Worm (Caenorhabditis elegans) whole organism, L1 larva: Measurements from ENCODE around the gene str-204.
A peak's percentile ranks its signal among the peaks of the same experiment; 100 is the strongest.

ENCODE experiments used
- C04F5.9 ChIP-seq: sonication (generic microtip); optimal IDR thresholded peaks from 2 replicates; lab custom pipeline; 2016; ENCODE audit warnings: missing genetic modification characterization, missing compliant biosample characterization
- C16A3.4 ChIP-seq: fragments of 150-350 bp; optimal IDR thresholded peaks from 2 replicates; lab custom pipeline; 2014; ENCODE audit warnings: missing biosample characterization, missing genetic modification characterization
- aha-1 ChIP-seq: fragments of 150-350 bp; optimal IDR thresholded peaks from 2 replicates; lab custom pipeline; 2014; ENCODE audit warnings: missing biosample characterization, missing genetic modification characterization
- alr-1 ChIP-seq: fragments of 200-800 bp; sonication (Bioruptor generic); optimal IDR thresholded peaks from 2 replicates; lab custom pipeline; 2018; ENCODE audit warnings: borderline replicate concordance, mild to moderate bottlenecking, missing genetic modification characterization, missing compliant biosample characterization
- aly-2 ChIP-seq: fragments of 150-350 bp; optimal IDR thresholded peaks from 2 replicates; lab custom pipeline; 2014; ENCODE audit warnings: missing biosample characterization, missing genetic modification characterization
- ama-1 ChIP-seq: fragments of 150-350 bp; optimal IDR thresholded peaks from 2 replicates; lab custom pipeline; 2014
- blmp-1 ChIP-seq: fragments of 150-350 bp; optimal IDR thresholded peaks from 2 replicates; lab custom pipeline; 2014; ENCODE audit warnings: missing biosample characterization, missing genetic modification characterization
- ceh-63 ChIP-seq: fragments of 200-800 bp; sonication (Bioruptor generic); optimal IDR thresholded peaks from 2 replicates; lab custom pipeline; 2018; ENCODE audit warnings: mild to moderate bottlenecking, missing genetic modification characterization, missing compliant biosample characterization
- ceh-8 ChIP-seq: fragments of 200-800 bp; sonication (Bioruptor generic); optimal IDR thresholded peaks from 2 replicates; lab custom pipeline; 2018; ENCODE audit warnings: mild to moderate bottlenecking, missing genetic modification characterization, moderate library complexity, missing compliant biosample characterization
- ceh-88 ChIP-seq: fragments of 200-800 bp; sonication (Bioruptor generic); IDR thresholded peaks from 2 replicates; pipeline ENCODE4 v1.3.6; 2022; ENCODE audit warnings: missing genetic modification characterization, missing compliant biosample characterization
- dpl-1 ChIP-seq, 3 experiments: fragments of 150-350 bp in 2 of 3; sonication (generic microtip) in 1 of 3; optimal IDR thresholded peaks; 2 replicates each; lab custom pipeline; 2014 to 2017; ENCODE audit warnings: missing biosample characterization in 3 of 3, missing genetic modification characterization in 3 of 3, missing genetic modification reagents in 3 of 3
- efl-1 ChIP-seq, 4 experiments: fragments of 150-350 bp; optimal IDR thresholded peaks in 3 of 4; peaks in 1 of 4; 1 replicate in 1 of 4; 2 replicates in 3 of 4; lab custom pipeline; 2014; ENCODE audit warnings: missing biosample characterization in 2 of 4, missing genetic modification characterization in 2 of 4, missing genetic modification reagents in 2 of 4
- efl-3 ChIP-seq: fragments of 200-800 bp; sonication (Bioruptor generic); optimal IDR thresholded peaks from 2 replicates; lab custom pipeline; 2018; ENCODE audit warnings: mild to moderate bottlenecking, missing genetic modification characterization, missing compliant biosample characterization
- egl-13 ChIP-seq: sonication (generic microtip); optimal IDR thresholded peaks from 2 replicates; lab custom pipeline; 2016; ENCODE audit warnings: missing genotype, missing genetic modification reagents, missing genetic modification characterization, missing compliant biosample characterization
- egl-27 ChIP-seq, 2 experiments: fragments of 150-350 bp in 1 of 2; sonication (generic microtip); optimal IDR thresholded peaks; 3 replicates each; lab custom pipeline; 2017 to 2018; ENCODE audit warnings: missing biosample characterization in 2 of 2, missing genetic modification characterization in 2 of 2, missing genetic modification reagents in 2 of 2
- elt-2 ChIP-seq: sonication (generic microtip); optimal IDR thresholded peaks from 2 replicates; lab custom pipeline; 2016; ENCODE audit warnings: missing genetic modification characterization, mild to moderate bottlenecking, inconsistent platforms, missing compliant biosample characterization, missing genetic modification reagents
- elt-3 ChIP-seq, 6 experiments: fragments of 150-350 bp in 1 of 6; sonication (generic microtip); optimal IDR thresholded peaks; 2 replicates each; lab custom pipeline; 2017 to 2018; ENCODE audit warnings: missing biosample characterization in 6 of 6, missing genetic modification characterization in 6 of 6, inconsistent platforms in 1 of 6
- fkh-8 ChIP-seq: sonication (generic microtip); optimal IDR thresholded peaks from 2 replicates; lab custom pipeline; 2016; ENCODE audit warnings: mild to moderate bottlenecking, missing genetic modification characterization, missing compliant biosample characterization
- fos-1 ChIP-seq: fragments of 150-350 bp; optimal IDR thresholded peaks from 2 replicates; lab custom pipeline; 2014; ENCODE audit warnings: missing biosample characterization, missing genetic modification characterization
- grh-1 ChIP-seq: fragments of 200-800 bp; sonication (Bioruptor generic); IDR thresholded peaks from 2 replicates; pipeline ENCODE4 v1.3.6; 2022; ENCODE audit warnings: missing genetic modification reagents, missing genetic modification characterization, missing compliant biosample characterization
- hlh-17 ChIP-seq: fragments of 200-800 bp; sonication (Bioruptor generic); optimal IDR thresholded peaks from 2 replicates; lab custom pipeline; 2018; ENCODE audit warnings: missing genetic modification characterization, mild to moderate bottlenecking, missing compliant biosample characterization, moderate library complexity, borderline replicate concordance
- hlh-4 ChIP-seq: sonication (generic microtip); optimal IDR thresholded peaks from 2 replicates; lab custom pipeline; 2016; ENCODE audit warnings: mild to moderate bottlenecking, missing genetic modification characterization, missing compliant biosample characterization
- hpl-2 ChIP-seq: fragments of 150-350 bp; optimal IDR thresholded peaks from 2 replicates; lab custom pipeline; 2014; ENCODE audit warnings: missing biosample characterization, missing genetic modification reagents, missing genetic modification characterization
- lin-14 ChIP-seq: fragments of 200-800 bp; sonication (Bioruptor generic); optimal IDR thresholded peaks from 2 replicates; lab custom pipeline; 2018; ENCODE audit warnings: mild to moderate bottlenecking, missing genetic modification characterization, moderate library complexity, missing compliant biosample characterization
- lin-15B ChIP-seq: fragments of 150-350 bp; sonication (generic microtip); optimal IDR thresholded peaks from 3 replicates; lab custom pipeline; 2014; ENCODE audit warnings: missing biosample characterization, missing genetic modification characterization
- lin-39 ChIP-seq: fragments of 150-350 bp; optimal IDR thresholded peaks from 2 replicates; lab custom pipeline; 2014; ENCODE audit warnings: missing biosample characterization, missing genetic modification reagents, missing genetic modification characterization
- lir-3 ChIP-seq: sonication (generic microtip); optimal IDR thresholded peaks from 2 replicates; lab custom pipeline; 2016; ENCODE audit warnings: mild to moderate bottlenecking, missing genetic modification characterization, moderate library complexity, missing compliant biosample characterization; ENCODE audit not compliant: poor library complexity
- mab-9 ChIP-seq: fragments of 200-800 bp; sonication (Bioruptor generic); IDR thresholded peaks from 2 replicates; pipeline ENCODE4 v1.3.6; 2022; ENCODE audit warnings: missing genetic modification reagents, missing genetic modification characterization, missing compliant biosample characterization
- nhr-20 ChIP-seq: sonication (generic microtip); optimal IDR thresholded peaks from 2 replicates; lab custom pipeline; 2016; ENCODE audit warnings: mild to moderate bottlenecking, missing genetic modification characterization, missing compliant biosample characterization
- nhr-71 ChIP-seq: sonication (generic microtip); optimal IDR thresholded peaks from 2 replicates; lab custom pipeline; 2016; ENCODE audit warnings: mild to moderate bottlenecking, missing genetic modification characterization, moderate library complexity, missing compliant biosample characterization
- nhr-84 ChIP-seq: sonication (generic microtip); optimal IDR thresholded peaks from 2 replicates; lab custom pipeline; 2017; ENCODE audit warnings: missing biosample characterization, missing genetic modification characterization
- nhr-85 ChIP-seq: sonication (generic microtip); peaks from one replicate; lab custom pipeline; 2016; ENCODE audit warnings: missing genetic modification characterization, inconsistent platforms, missing compliant biosample characterization
- rnt-1 ChIP-seq: sonication (generic microtip); optimal IDR thresholded peaks from 2 replicates; lab custom pipeline; 2016; ENCODE audit warnings: mild to moderate bottlenecking, missing genetic modification characterization, moderate library complexity, missing compliant biosample characterization
- skn-1 ChIP-seq: fragments of 150-350 bp; optimal IDR thresholded peaks from 2 replicates; lab custom pipeline; 2014; ENCODE audit warnings: missing biosample characterization, missing genetic modification characterization
- snpc-4 ChIP-seq: fragments of 150-350 bp; optimal IDR thresholded peaks from 2 replicates; lab custom pipeline; 2014; ENCODE audit warnings: missing biosample characterization, missing genetic modification characterization
- sptf-1 ChIP-seq: fragments of 150-350 bp; optimal IDR thresholded peaks from 2 replicates; lab custom pipeline; 2014; ENCODE audit warnings: missing biosample characterization, missing genetic modification characterization
- swsn-7 ChIP-seq: sonication (generic microtip); optimal IDR thresholded peaks from 2 replicates; lab custom pipeline; 2016; ENCODE audit warnings: missing genetic modification characterization, missing compliant biosample characterization
- tbx-2 ChIP-seq: sonication (generic microtip); optimal IDR thresholded peaks from 2 replicates; lab custom pipeline; 2016; ENCODE audit warnings: missing genetic modification characterization, missing compliant biosample characterization
- unc-130 ChIP-seq: fragments of 150-350 bp; optimal IDR thresholded peaks from 2 replicates; lab custom pipeline; 2017; ENCODE audit warnings: missing biosample characterization, missing genetic modification characterization, inconsistent platforms
- unc-62 ChIP-seq: fragments of 150-350 bp; optimal IDR thresholded peaks from 2 replicates; lab custom pipeline; 2014; ENCODE audit warnings: missing biosample characterization, missing genetic modification reagents, missing genetic modification characterization
- vab-15 ChIP-seq: sonication (generic microtip); optimal IDR thresholded peaks from 2 replicates; lab custom pipeline; 2017; ENCODE audit warnings: missing genotype, mild to moderate bottlenecking, missing genetic modification characterization, missing compliant biosample characterization
- zip-4 ChIP-seq: fragments of 200-800 bp; sonication (Bioruptor generic); optimal IDR thresholded peaks from 2 replicates; lab custom pipeline; 2018; ENCODE audit warnings: mild to moderate bottlenecking, missing genetic modification characterization, moderate library complexity, missing compliant biosample characterization
- ztf-11 ChIP-seq, 2 experiments: sonication (generic microtip); optimal IDR thresholded peaks; 2 replicates each; lab custom pipeline; 2016 to 2017; ENCODE audit warnings: missing genetic modification characterization in 2 of 2, missing biosample characterization in 1 of 2, missing compliant biosample characterization in 1 of 2
- ztf-4 ChIP-seq: fragments of 150-350 bp; optimal IDR thresholded peaks from 2 replicates; lab custom pipeline; 2014; ENCODE audit warnings: missing biosample characterization, missing genetic modification characterization

str-204 gene

ce11 chrV:7141864-7142263 lies 17.6 kb upstream of the str-204 start, which contains the start of gene ugt-40:
Gene ugt-40 (minus strand): TSS chrV:7141964.
- TF ChIP-seq egl-13 (tag; lab: Kevin White, UChicago) (no peak), nhr-71 (tag; lab: Kevin White, UChicago) (no peak), mab-9 (no peak), swsn-7 (tag; lab: Kevin White, UChicago) (no peak), hpl-2 (GFP tag; lab: Kevin White, UChicago) (no peak), ama-1 (lab: Kevin White, UChicago) (no peak), hlh-17 (no peak), lin-14 (no peak), nhr-85 (no peak), ceh-63 (GFP tag; lab: Kevin White, UChicago) (no peak), aly-2 (tag; lab: Kevin White, UChicago) (no peak), egl-27 (tag; optimal IDR thresholded peaks at IDR 0.05; lab: Kevin White, UChicago) (no peak), sptf-1 (tag; lab: Kevin White, UChicago) (no peak), rnt-1 (no peak), elt-3 (tag; optimal IDR thresholded peaks at IDR 0.05; lab: Kevin White, UChicago) (no peak), vab-15 (tag; lab: Kevin White, UChicago) (no peak), lin-15B (tag; lab: Kevin White, UChicago) (no peak), blmp-1 (tag; lab: Kevin White, UChicago) (no peak), ceh-8 (GFP tag; lab: Kevin White, UChicago) (no peak)

- TF ChIP-seq elt-2 (tag; lab: Kevin White, UChicago): peak; percentile 24
- TF ChIP-seq grh-1 (GFP tag; lab: Robert Waterston, UW): 0 out of 2 replicates have a peak, but pooled peaks have one; percentile 8
- TF ChIP-seq efl-3 (GFP tag; lab: Kevin White, UChicago): no peak
- TF ChIP-seq snpc-4: peak; percentile 83
- TF ChIP-seq ceh-88 (GFP tag; lab: Robert Waterston, UW): no peak
- TF ChIP-seq ama-1 (lab: Kevin White, UChicago): no peak
- no peak for TF ChIP-seq alr-1
Observed at ce11 chrV:7142661-7143060, 16.8 kb upstream of the str-204 start.

ce11 chrV:7145250-7145850 lies 14.1 kb upstream of the str-204 start, which contains the start of gene ugt-37:
Gene ugt-37 (minus strand): TSS chrV:7145318.
- TF ChIP-seq elt-2 (tag; lab: Kevin White, UChicago) (peak; percentile 14), tbx-2 (no peak), unc-62 (GFP tag; lab: Kevin White, UChicago) (no peak), ama-1 (lab: Kevin White, UChicago) (no peak), nhr-71 (tag; lab: Kevin White, UChicago) (no peak), efl-1 (optimal IDR thresholded peaks at IDR 0.05; lab: Kevin White, UChicago) (no peak), efl-1 (GFP tag; optimal IDR thresholded peaks at IDR 0.05 in 1 of 2; lab: Kevin White, UChicago) (peak in 1 of 2 experiments; percentile 22)

ce11 chrV:7147370-7147769 lies 12.1 kb upstream of the str-204 start, which contains the start of gene ugt-38:
Gene ugt-38 (minus strand): TSS chrV:7147470.
- TF ChIP-seq nhr-20 (tag; lab: Kevin White, UChicago) (no peak), ztf-4 (tag; lab: Kevin White, UChicago) (no peak), hlh-4 (tag; lab: Kevin White, UChicago) (no peak), tbx-2 (no peak), grh-1 (GFP tag; lab: Robert Waterston, UW) (no peak), C16A3.4 (tag; lab: Kevin White, UChicago) (no peak), dpl-1 (GFP tag; optimal IDR thresholded peaks at IDR 0.05; lab: Kevin White, UChicago) (no peak), lin-39 (tag; lab: Kevin White, UChicago) (no peak), aha-1 (no peak), nhr-84 (tag; lab: Kevin White, UChicago) (no peak), C04F5.9 (tag; lab: Kevin White, UChicago) (no peak), skn-1 (no peak), unc-130 (no peak), ceh-8 (GFP tag; lab: Kevin White, UChicago) (no peak), lir-3 (tag; lab: Kevin White, UChicago) (no peak), ztf-11 (tag; optimal IDR thresholded peaks at IDR 0.05; lab: Kevin White, UChicago) (no peak), fos-1 (tag; lab: Kevin White, UChicago) (no peak), fkh-8 (tag; lab: Kevin White, UChicago) (no peak), zip-4 (no peak)
